Fruit fly (Drosophila melanogaster) whole organism, embryonic: ENCODE measurements around the gene CG43318.

ENCODE experiments used
- CG16815 ChIP-seq: fragments of 200-800 bp; sonication (Bioruptor generic); optimal IDR thresholded peaks from 3 replicates; lab custom pipeline; 2017; ENCODE audit warnings: missing biosample characterization, mild to moderate bottlenecking, missing genetic modification characterization
- CG17328 ChIP-seq: fragments of 200-800 bp; sonication (Bioruptor generic); IDR thresholded peaks from 2 replicates; pipeline ENCODE4 v1.3.6; 2022; ENCODE audit warnings: missing biosample characterization, missing genetic modification characterization
- Gsc ChIP-seq: fragments of 200-800 bp; sonication (Bioruptor generic); IDR thresholded peaks from 2 replicates; pipeline ENCODE4 v1.3.6; 2022; ENCODE audit warnings: missing biosample characterization, missing genetic modification characterization
- Stat92E ChIP-seq, 3 experiments: fragments of >200 bp in 2 of 3; fragments of 200-800 bp in 1 of 3; sonication (Bioruptor generic) in 1 of 3; optimal IDR thresholded peaks; 2 replicates each; lab custom pipeline; 2017 to 2019; ENCODE audit warnings: missing biosample characterization in 3 of 3, missing genetic modification characterization in 3 of 3, mild to moderate bottlenecking in 1 of 3, moderate library complexity in 1 of 3
- ken ChIP-seq: fragments of 200-800 bp; sonication (Bioruptor generic); IDR thresholded peaks from 3 replicates; pipeline ENCODE4 v1.3.6; 2022; ENCODE audit warnings: missing biosample characterization, missing genetic modification characterization
- vnd ChIP-seq: fragments of 200-800 bp; sonication (Bioruptor generic); IDR thresholded peaks from 3 replicates; pipeline ENCODE4 v1.3.6; 2022; ENCODE audit warnings: missing biosample characterization, missing genetic modification characterization; ENCODE audit not compliant: partially characterized antibody

DNA sequence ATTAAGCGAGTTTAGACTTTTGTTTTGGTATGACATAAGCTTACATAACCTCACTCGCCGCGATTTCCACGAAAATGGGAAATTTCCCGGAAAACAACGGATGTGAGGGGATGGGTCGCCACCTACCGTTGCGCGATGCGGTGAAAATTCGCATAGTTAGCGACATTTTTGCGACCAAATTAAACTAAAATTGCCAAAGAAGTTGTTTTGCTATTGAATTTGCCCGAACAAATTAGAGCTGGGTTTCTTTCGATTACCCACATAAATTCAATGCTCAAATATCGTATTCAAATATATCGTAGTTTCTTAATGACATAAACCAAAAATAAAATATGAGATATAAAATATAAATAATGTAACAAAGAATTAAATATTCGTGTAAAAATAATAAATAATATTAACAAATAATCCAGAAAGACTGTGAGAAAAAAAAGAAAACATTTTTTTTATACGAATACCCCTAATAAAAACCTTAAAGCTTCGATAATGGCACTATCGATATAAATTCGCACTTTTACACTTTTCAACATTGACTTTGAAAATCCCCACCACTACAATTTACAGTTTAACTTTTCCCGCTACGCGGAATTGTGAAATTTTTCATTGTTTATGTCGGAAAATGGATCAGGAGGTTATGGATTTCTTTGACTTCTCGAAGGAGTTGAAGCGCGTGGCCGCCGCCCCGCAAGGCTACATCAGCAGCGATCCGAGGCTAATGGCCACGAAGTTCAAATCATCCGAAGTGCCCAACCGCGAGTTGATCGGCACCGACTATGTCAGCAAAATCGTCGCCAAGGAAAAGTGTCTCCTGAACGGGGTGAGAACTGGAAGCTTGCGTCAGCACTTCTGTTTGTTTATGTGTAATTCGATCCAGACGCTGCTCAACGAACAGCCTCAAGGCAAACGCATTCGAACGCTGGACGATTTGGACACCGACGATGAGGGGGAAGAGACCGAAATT is 3.9 kb upstream of the CG43318 start, which contains the start of the genes ND-23 and spn-E:
- TF ChIP-seq Stat92E (GFP tag; optimal IDR thresholded peaks at IDR 0.05; lab: Kevin White, UChicago) (no peak), CG17328 (GFP tag; lab: Robert Waterston, UW) (peak; percentile 51; the same call in 1 of the 2 replicates), vnd (GFP tag; lab: Robert Waterston, UW) (peak; percentile 58; the same call in 2 of the 3 replicates), Gsc (GFP tag; lab: Robert Waterston, UW) (no peak), ken (0 out of 3 replicates have a peak, but pooled peaks have one; percentile 47), CG16815 (GFP tag; lab: Kevin White, UChicago) (no peak)
